Worm (Caenorhabditis elegans) whole organism, L4 larva: ENCODE measurements around the gene sph-1.

Experiments used
- F10B5.3 ChIP-seq: sonication (generic microtip); optimal IDR thresholded peaks from 2 replicates; lab custom pipeline; 2016; ENCODE audit warnings: mild to moderate bottlenecking, missing genetic modification characterization, missing compliant biosample characterization
- R02D3.7 ChIP-seq: fragments of 150-350 bp; sonication (generic microtip); optimal IDR thresholded peaks from 3 replicates; lab custom pipeline; 2014; ENCODE audit warnings: missing biosample characterization, missing genetic modification characterization
- aha-1 ChIP-seq: fragments of 150-350 bp; peaks from one replicate; lab custom pipeline; 2014; ENCODE audit warnings: missing biosample characterization, missing genetic modification characterization
- dpl-1 ChIP-seq: fragments of 150-350 bp; optimal IDR thresholded peaks from 2 replicates; lab custom pipeline; 2014; ENCODE audit warnings: missing biosample characterization, missing genetic modification reagents, missing genetic modification characterization
- lin-39 ChIP-seq: fragments of 150-350 bp; optimal IDR thresholded peaks from 2 replicates; lab custom pipeline; 2014; ENCODE audit warnings: missing biosample characterization, missing genetic modification reagents, missing genetic modification characterization
- mes-2 ChIP-seq: sonication (generic microtip); optimal IDR thresholded peaks from 2 replicates; lab custom pipeline; 2016; ENCODE audit warnings: missing genotype, mild to moderate bottlenecking, missing genetic modification characterization, missing compliant biosample characterization; ENCODE audit not compliant: poor library complexity, severe bottlenecking
- nhr-11 ChIP-seq: fragments of 150-350 bp; optimal IDR thresholded peaks from 2 replicates; lab custom pipeline; 2014; ENCODE audit warnings: missing biosample characterization, missing genetic modification characterization
- nhr-237 ChIP-seq: sonication (generic microtip); optimal IDR thresholded peaks from 2 replicates; lab custom pipeline; 2017; ENCODE audit warnings: missing biosample characterization, missing genetic modification characterization
- nhr-25 ChIP-seq: sonication (generic microtip); optimal IDR thresholded peaks from 2 replicates; lab custom pipeline; 2017; ENCODE audit warnings: missing genetic modification characterization, mild to moderate bottlenecking, missing compliant biosample characterization, antibody characterized with exemption, moderate library complexity, borderline replicate concordance; ENCODE audit not compliant: insufficient read depth
- pqm-1 ChIP-seq: sonication (generic microtip); optimal IDR thresholded peaks from 2 replicates; lab custom pipeline; 2017; ENCODE audit warnings: missing biosample characterization, missing genetic modification characterization
- snpc-4 ChIP-seq: fragments of 150-350 bp; optimal IDR thresholded peaks from 2 replicates; lab custom pipeline; 2014; ENCODE audit warnings: missing biosample characterization, missing genetic modification characterization
- tra-1 ChIP-seq: fragments of 200-800 bp; sonication (Bioruptor generic); IDR thresholded peaks from 2 replicates; pipeline ENCODE4 v1.3.6; 2022; ENCODE audit warnings: missing genetic modification reagents, missing genetic modification characterization, missing compliant biosample characterization
- unc-62 ChIP-seq, 3 experiments: fragments of 150-350 bp in 1 of 3; sonication (generic microtip); optimal IDR thresholded peaks in 2 of 3; peaks in 1 of 3; 1 replicate in 1 of 3; 2 replicates in 2 of 3; lab custom pipeline; 2014 to 2017; ENCODE audit warnings: missing biosample characterization in 3 of 3, missing genetic modification characterization in 3 of 3, missing genetic modification reagents in 3 of 3, missing genotype in 1 of 3
- zag-1 ChIP-seq: fragments of 150-350 bp; optimal IDR thresholded peaks from 2 replicates; lab custom pipeline; 2014; ENCODE audit warnings: missing biosample characterization, missing genetic modification characterization

- no peak for TF ChIP-seq zag-1 (tag; lab: Kevin White, UChicago)
- no peak for TF ChIP-seq snpc-4 (tag; lab: Kevin White, UChicago)
- TF ChIP-seq nhr-25 = no peak
- no peak for TF ChIP-seq pqm-1 (tag; lab: Kevin White, UChicago)
- TF ChIP-seq unc-62 (GFP tag; optimal IDR thresholded peaks at IDR 0.05 in 1 of 2; lab: Kevin White, UChicago) = peak in 1 of 2 experiments; percentile 94
- no peak for TF ChIP-seq unc-62 (tag; optimal IDR thresholded peaks at IDR 0.05; lab: Kevin White, UChicago)
- no peak for TF ChIP-seq F10B5.3 (tag; lab: Kevin White, UChicago)
- TF ChIP-seq lin-39 (tag; lab: Kevin White, UChicago) = no peak
- no peak for TF ChIP-seq mes-2 (tag; lab: Kevin White, UChicago)
- no peak for TF ChIP-seq nhr-237 (tag; lab: Kevin White, UChicago)
- TF ChIP-seq tra-1 = no peak
- no peak for TF ChIP-seq dpl-1 (GFP tag; lab: Kevin White, UChicago)
- no peak for TF ChIP-seq nhr-11
- TF ChIP-seq R02D3.7 (tag; lab: Kevin White, UChicago) = no peak
- no peak for TF ChIP-seq aha-1
These were observed 31.2 kb upstream of the sph-1 start for ce11 chrIV:8164515-8164914.
